Worm (Caenorhabditis elegans) whole organism, young adult: Measurements from ENCODE around the gene R10E9.4.

ENCODE experiments used
- B0035.1 ChIP-seq: sonication (generic microtip); optimal IDR thresholded peaks from 2 replicates; lab custom pipeline; 2016; ENCODE audit warnings: missing genetic modification characterization, mild to moderate bottlenecking, missing compliant biosample characterization, missing genotype, missing genetic modification reagents
- ama-1 ChIP-seq, 3 experiments: fragments of 150-350 bp in 1 of 3; sonication (generic microtip) in 2 of 3; optimal IDR thresholded peaks; 2 replicates each; lab custom pipeline; 2014 to 2018; ENCODE audit warnings: missing biosample characterization in 2 of 3, missing genetic modification characterization in 2 of 3, missing genetic modification reagents in 2 of 3
- ceh-58 ChIP-seq: fragments of 200-800 bp; sonication (Bioruptor generic); IDR thresholded peaks from 2 replicates; pipeline ENCODE4 v1.3.6; 2022; ENCODE audit warnings: missing genetic modification characterization, missing compliant biosample characterization
- lin-40 ChIP-seq: sonication (generic microtip); optimal IDR thresholded peaks from 2 replicates; lab custom pipeline; 2016; ENCODE audit warnings: missing genetic modification characterization, mild to moderate bottlenecking, missing compliant biosample characterization, missing genotype, missing genetic modification reagents
- ztf-6 ChIP-seq: fragments of 200-800 bp; sonication (Bioruptor generic); IDR thresholded peaks from 2 replicates; pipeline ENCODE4 v1.3.6; 2022; ENCODE audit warnings: missing genetic modification reagents, missing genetic modification characterization, missing compliant biosample characterization

DNA sequence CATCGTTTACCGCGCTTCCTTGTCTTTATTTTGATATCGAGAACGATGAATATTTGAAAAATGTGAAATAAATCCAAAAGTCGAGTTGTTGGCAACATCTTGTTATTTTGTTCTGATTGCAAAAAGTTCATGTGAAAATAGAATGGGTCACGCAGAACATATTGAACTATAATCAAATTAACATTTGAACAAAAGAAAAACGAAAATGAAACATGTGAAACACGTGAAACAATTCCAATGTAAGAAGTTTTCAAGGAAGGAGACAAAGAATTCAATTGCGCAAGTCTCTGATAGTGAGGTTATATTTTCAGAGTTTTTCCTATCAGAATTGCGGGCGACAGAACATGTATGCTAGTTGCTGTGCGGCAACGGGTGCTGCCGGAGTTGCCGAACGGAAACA lies 41.2 kb downstream of the R10E9.4 start, which contains the start of gene F37A8.2:
- no peak for TF ChIP-seq ama-1 (optimal IDR thresholded peaks at IDR 0.05; lab: Kevin White, UChicago)
- no peak for TF ChIP-seq ama-1 (GFP tag; optimal IDR thresholded peaks at IDR 0.05; lab: Kevin White, UChicago)
- TF ChIP-seq ceh-58 (GFP tag; lab: Robert Waterston, UW), result no peak
- no peak for TF ChIP-seq lin-40 (tag; lab: Kevin White, UChicago)
- no peak for TF ChIP-seq ztf-6 (GFP tag; lab: Robert Waterston, UW)
- no peak for TF ChIP-seq B0035.1 (tag; lab: Kevin White, UChicago)
